Fruit fly (Drosophila melanogaster): ENCODE data around the gene FucT6.

FucT6 gene

dm6 chrX:11720138-11720537 lies 10.4 kb upstream of the FucT6 start, which contains the start of gene Tango10 (continued):
- TF ChIP-seq jing (GFP tag; optimal IDR thresholded peaks at IDR 0.05) (no peak), CHES-1-like (GFP tag; optimal IDR thresholded peaks at IDR 0.05) (no peak), luna (GFP tag; optimal IDR thresholded peaks at IDR 0.05) (no peak), CG7786 (GFP tag; optimal IDR thresholded peaks at IDR 0.05) (peak; percentile 52), CG3281 (GFP tag; optimal IDR thresholded peaks at IDR 0.05) (peak; percentile 61), CG1602 (GFP tag; optimal IDR thresholded peaks at IDR 0.05) (peak; percentile 34), CTCF (GFP tag; optimal IDR thresholded peaks at IDR 0.05) (peak; percentile 24), CG1603 (tag; optimal IDR thresholded peaks at IDR 0.05) (peak; percentile 79), CG13894 (tag; optimal IDR thresholded peaks at IDR 0.05) (peak; percentile 29), CG4328 (GFP tag; optimal IDR thresholded peaks at IDR 0.05) (no peak), Mes4 (GFP tag; optimal IDR thresholded peaks at IDR 0.05) (peak; percentile 9), Fer2 (tag; optimal IDR thresholded peaks at IDR 0.05) (no peak), gcm (GFP tag; optimal IDR thresholded peaks at IDR 0.05) (no peak), trem (tag; optimal IDR thresholded peaks at IDR 0.05) (peak; percentile 64), CG18262 (tag; optimal IDR thresholded peaks at IDR 0.05) (no peak), CG13424 (tag; optimal IDR thresholded peaks at IDR 0.05) (peak; percentile 81), CG17829 (tag; optimal IDR thresholded peaks at IDR 0.05) (peak; percentile 26), ERR (GFP tag; optimal IDR thresholded peaks at IDR 0.05) (peak; percentile 42), CG5953 (GFP tag; IDR thresholded peaks at IDR 0.05) (no peak), CkIIα-i1 (GFP tag; IDR thresholded peaks at IDR 0.05) (no peak), CG13123 (GFP tag; optimal IDR thresholded peaks at IDR 0.05) (no peak), wor (GFP tag; IDR thresholded peaks at IDR 0.05) (peak; percentile 46; the same call in 1 of the 2 replicates), p53 (GFP tag; optimal IDR thresholded peaks at IDR 0.05) (peak; percentile 30), fu2 (GFP tag; optimal IDR thresholded peaks at IDR 0.05) (peak; percentile 51), E2f1 (GFP tag; IDR thresholded peaks at IDR 0.05) (peak; percentile 56), CG8388 (GFP tag; optimal IDR thresholded peaks at IDR 0.05) (no peak), toy (GFP tag; IDR thresholded peaks at IDR 0.05) (no peak), CG2116 (GFP tag; optimal IDR thresholded peaks at IDR 0.05) (peak; percentile 83), CG18476 (GFP tag; optimal IDR thresholded peaks at IDR 0.05) (peak; percentile 23), pnt (GFP tag; optimal IDR thresholded peaks at IDR 0.05) (peak; percentile 21), HLHmδ (GFP tag; optimal IDR thresholded peaks at IDR 0.05) (no peak), sisA (GFP tag; IDR thresholded peaks at IDR 0.05) (peak; percentile 58), CG33213 (GFP tag; optimal IDR thresholded peaks at IDR 0.05) (peak; percentile 17), Lim3 (GFP tag; IDR thresholded peaks at IDR 0.05) (no peak), CG5245 (GFP tag; optimal IDR thresholded peaks at IDR 0.05) (no peak), Atf-2 (GFP tag; optimal IDR thresholded peaks at IDR 0.05) (peak; percentile 2), Eip74EF (GFP tag; optimal IDR thresholded peaks at IDR 0.05) (no peak), pan (optimal IDR thresholded peaks at IDR 0.05) (no peak), pan (GFP tag; optimal IDR thresholded peaks at IDR 0.05 in 1 of 2, IDR thresholded peaks at IDR 0.05 in 1 of 2) (peak in 1 of 2 experiments; percentile 29), oc (tag; optimal IDR thresholded peaks at IDR 0.05) (no peak), Mad (GFP tag; optimal IDR thresholded peaks at IDR 0.05) (no peak), Camta (GFP tag; optimal IDR thresholded peaks at IDR 0.05) (peak; percentile 52), CG4404 (GFP tag; IDR thresholded peaks at IDR 0.05) (peak; percentile 66), sens-2 (GFP tag; IDR thresholded peaks at IDR 0.05) (no peak), CG12071 (GFP tag; optimal IDR thresholded peaks at IDR 0.05) (no peak), z (GFP tag; IDR thresholded peaks at IDR 0.05) (no peak), ato (GFP tag; IDR thresholded peaks at IDR 0.05; ENCODE audit: partially characterized antibody) (peak; percentile 59; the same call in 1 of the 2 replicates), pros (GFP tag; optimal IDR thresholded peaks at IDR 0.05) (no peak), pum (GFP tag; optimal IDR thresholded peaks at IDR 0.05) (peak; percentile 55), D (optimal IDR thresholded peaks at IDR 0.05) (no peak), D (GFP tag; optimal IDR thresholded peaks at IDR 0.05) (no peak), Drgx (GFP tag; IDR thresholded peaks at IDR 0.05) (no peak), nerfin-1 (tag; optimal IDR thresholded peaks at IDR 0.05) (peak; percentile 51)

Measured in whole organism, embryonic.